Fruit fly (Drosophila melanogaster): ENCODE measurements around the gene CG31287.

dm6 chr3R:16247609-16248499 lies 44.7 kb downstream of the CG31287 start:
- TF ChIP-seq CG8478 (optimal IDR thresholded peaks at IDR 0.05) (no peak), usp (GFP tag; optimal IDR thresholded peaks at IDR 0.05) (no peak), EcR (GFP tag; optimal IDR thresholded peaks at IDR 0.05) (no peak), pan (optimal IDR thresholded peaks at IDR 0.05) (no peak)
